Fruit fly (Drosophila melanogaster) whole organism, embryonic: ENCODE results near the gene Tyler.

Experiments
- BEAF-32 ChIP-seq: fragments of 200-800 bp; sonication (Bioruptor generic); optimal IDR thresholded peaks from 3 replicates; lab custom pipeline; 2017; ENCODE audit warnings: missing biosample characterization, missing genetic modification characterization, mild to moderate bottlenecking, moderate library complexity, missing genetic modification reagents
- CG17359 ChIP-seq: fragments of 200-800 bp; sonication (Bioruptor generic); optimal IDR thresholded peaks from 3 replicates; lab custom pipeline; 2018; ENCODE audit warnings: missing biosample characterization, mild to moderate bottlenecking, missing genetic modification characterization, moderate library complexity
- CG32532 ChIP-seq: fragments of 200-800 bp; sonication (Bioruptor generic); IDR thresholded peaks from 2 replicates; pipeline ENCODE4 v1.3.6; 2022; ENCODE audit warnings: missing biosample characterization, missing genetic modification characterization
- CG8290 ChIP-seq, 3 experiments: fragments of 200-800 bp; sonication (Bioruptor generic); optimal IDR thresholded peaks; 2 replicates each; lab custom pipeline; 2016 to 2019; ENCODE audit warnings: missing biosample characterization in 3 of 3, missing genetic modification characterization in 3 of 3, mild to moderate bottlenecking in 2 of 3, moderate library complexity in 1 of 3
- CTCF ChIP-seq: fragments of 200-800 bp; sonication (Bioruptor generic); optimal IDR thresholded peaks from 2 replicates; lab custom pipeline; 2017; ENCODE audit warnings: missing biosample characterization, mild to moderate bottlenecking, missing genetic modification characterization, moderate library complexity
- HLH3B ChIP-seq: fragments of 200-800 bp; sonication (Bioruptor generic); IDR thresholded peaks from 2 replicates; pipeline ENCODE4 v1.3.6; 2022; ENCODE audit warnings: missing biosample characterization, missing genetic modification characterization
- NC2β ChIP-seq: fragments of 200-800 bp; sonication (Bioruptor generic); optimal IDR thresholded peaks from 2 replicates; lab custom pipeline; 2016; ENCODE audit warnings: missing biosample characterization, missing genetic modification characterization
- Opbp ChIP-seq: fragments of 200-800 bp; sonication (Bioruptor generic); IDR thresholded peaks from 3 replicates; pipeline ENCODE4 v1.3.6; 2022; ENCODE audit warnings: missing biosample characterization, missing genetic modification characterization; ENCODE audit not compliant: partially characterized antibody
- Sry-β ChIP-seq: fragments of 200-800 bp; sonication (Bioruptor generic); optimal IDR thresholded peaks from 2 replicates; lab custom pipeline; 2018; ENCODE audit warnings: missing biosample characterization, mild to moderate bottlenecking, missing genetic modification characterization, moderate library complexity
- bigmax ChIP-seq: fragments of 200-800 bp; sonication (Bioruptor generic); optimal IDR thresholded peaks from 2 replicates; lab custom pipeline; 2018; ENCODE audit warnings: missing biosample characterization, mild to moderate bottlenecking, missing genetic modification characterization
- chn ChIP-seq: fragments of 200-800 bp; sonication (Bioruptor generic); optimal IDR thresholded peaks from 2 replicates; lab custom pipeline; 2016; ENCODE audit warnings: missing biosample characterization, missing genetic modification characterization

DNA sequence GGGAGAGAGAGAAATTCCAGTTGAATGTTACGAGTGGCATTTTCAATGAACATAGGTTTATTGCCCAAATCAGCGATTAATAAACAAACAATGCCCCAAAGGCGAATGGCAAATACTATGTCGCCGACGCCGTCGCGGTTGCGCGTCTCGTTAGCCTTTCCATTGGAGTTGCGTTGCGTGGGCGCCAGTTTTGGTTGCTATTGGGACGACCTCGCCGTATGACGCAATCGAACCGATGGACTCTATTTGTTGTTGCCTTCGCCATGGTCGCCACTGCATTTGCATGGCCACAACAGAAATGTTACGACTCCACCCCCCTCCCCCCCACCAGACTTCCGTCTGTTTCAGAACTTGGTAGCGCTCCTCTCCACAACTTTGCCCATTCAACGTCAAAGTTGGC lies 4.8 kb upstream of the Tyler start:
- TF ChIP-seq HLH3B (GFP tag; lab: Robert Waterston, UW) (no peak), CTCF (no peak), CG17359 (tag; lab: Kevin White, UChicago) (no peak), Opbp (GFP tag; lab: Robert Waterston, UW) (no peak), BEAF-32 (no peak), Sry-β (no peak), CG8290 (GFP tag; optimal IDR thresholded peaks at IDR 0.05; lab: Kevin White, UChicago) (no peak), CG8290 (tag; optimal IDR thresholded peaks at IDR 0.05; lab: Kevin White, UChicago) (no peak), CG32532 (GFP tag; lab: Robert Waterston, UW) (no peak), bigmax (GFP tag; lab: Kevin White, UChicago) (no peak), NC2β (GFP tag; lab: Kevin White, UChicago) (no peak), chn (no peak)
